Worm (Caenorhabditis elegans) whole organism, L3 larva: ENCODE measurements around the gene Y69A2AR.12.

Experiments
- R02D3.7 ChIP-seq: fragments of 150-350 bp; optimal IDR thresholded peaks from 2 replicates; lab custom pipeline; 2014; ENCODE audit warnings: missing biosample characterization, missing genetic modification characterization
- ZK546.5 ChIP-seq: sonication (generic microtip); optimal IDR thresholded peaks from 2 replicates; lab custom pipeline; 2017; ENCODE audit warnings: missing biosample characterization, missing genetic modification characterization
- aly-2 ChIP-seq: fragments of 150-350 bp; optimal IDR thresholded peaks from 2 replicates; lab custom pipeline; 2014; ENCODE audit warnings: missing biosample characterization, missing genetic modification characterization
- ama-1 ChIP-seq: fragments of 150-350 bp; optimal IDR thresholded peaks from 2 replicates; lab custom pipeline; 2018
- ceh-16 ChIP-seq: sonication (generic microtip); optimal IDR thresholded peaks from 2 replicates; lab custom pipeline; 2017; ENCODE audit warnings: missing biosample characterization, missing genetic modification characterization
- ceh-28 ChIP-seq: fragments of 150-350 bp; optimal IDR thresholded peaks from 2 replicates; lab custom pipeline; 2014; ENCODE audit warnings: missing biosample characterization, missing genetic modification reagents, missing genetic modification characterization
- ceh-82 ChIP-seq: fragments of 150-350 bp; optimal IDR thresholded peaks from 2 replicates; lab custom pipeline; 2014; ENCODE audit warnings: missing biosample characterization, missing genetic modification characterization
- ceh-9 ChIP-seq: sonication (generic microtip); optimal IDR thresholded peaks from 2 replicates; lab custom pipeline; 2018; ENCODE audit warnings: missing biosample characterization, missing genetic modification characterization
- egl-27 ChIP-seq: sonication (generic microtip); optimal IDR thresholded peaks from 4 replicates; lab custom pipeline; 2017; ENCODE audit warnings: missing biosample characterization, missing genetic modification reagents, missing genetic modification characterization
- egl-5 ChIP-seq: fragments of 150-350 bp; optimal IDR thresholded peaks from 2 replicates; lab custom pipeline; 2017; ENCODE audit warnings: missing biosample characterization, missing genetic modification reagents, missing genetic modification characterization, inconsistent platforms
- elt-1 ChIP-seq: fragments of 150-350 bp; optimal IDR thresholded peaks from 2 replicates; lab custom pipeline; 2014; ENCODE audit warnings: missing biosample characterization, missing genetic modification characterization
- elt-3 ChIP-seq, 3 experiments: fragments of 150-350 bp in 1 of 3; sonication (generic microtip) in 2 of 3; optimal IDR thresholded peaks; 2 replicates in 2 of 3; 4 replicates in 1 of 3; lab custom pipeline; 2014 to 2017; ENCODE audit warnings: missing biosample characterization in 3 of 3, missing genetic modification characterization in 3 of 3
- eor-1 ChIP-seq, 2 experiments: fragments of 150-350 bp; optimal IDR thresholded peaks; 2 replicates each; lab custom pipeline; 2014 to 2018; ENCODE audit warnings: missing biosample characterization in 2 of 2, missing genetic modification characterization in 2 of 2
- fkh-2 ChIP-seq: fragments of 150-350 bp; optimal IDR thresholded peaks from 2 replicates; lab custom pipeline; 2014; ENCODE audit warnings: missing biosample characterization, missing genetic modification reagents, missing genetic modification characterization
- fos-1 ChIP-seq: fragments of 150-350 bp; optimal IDR thresholded peaks from 2 replicates; lab custom pipeline; 2014; ENCODE audit warnings: missing biosample characterization, missing genetic modification characterization
- hmg-11 ChIP-seq: sonication (generic microtip); optimal IDR thresholded peaks from 2 replicates; lab custom pipeline; 2016; ENCODE audit warnings: missing genetic modification characterization, missing compliant biosample characterization
- jun-1 ChIP-seq: fragments of 150-350 bp; optimal IDR thresholded peaks from 2 replicates; lab custom pipeline; 2014; ENCODE audit warnings: missing biosample characterization, missing genetic modification reagents, missing genetic modification characterization
- lin-39 ChIP-seq: fragments of 150-350 bp; optimal IDR thresholded peaks from 2 replicates; lab custom pipeline; 2018; ENCODE audit warnings: missing biosample characterization, missing genetic modification reagents, missing genetic modification characterization
- lsy-12 ChIP-seq: sonication (generic microtip); optimal IDR thresholded peaks from 2 replicates; lab custom pipeline; 2016; ENCODE audit warnings: mild to moderate bottlenecking, missing genetic modification characterization, missing compliant biosample characterization
- mdl-1 ChIP-seq: fragments of 150-350 bp; optimal IDR thresholded peaks from 2 replicates; lab custom pipeline; 2014; ENCODE audit warnings: missing biosample characterization, missing genetic modification characterization
- mml-1 ChIP-seq: fragments of 150-350 bp; sonication (generic microtip); optimal IDR thresholded peaks from 3 replicates; lab custom pipeline; 2014; ENCODE audit warnings: missing biosample characterization, missing genetic modification characterization
- nfya-1 ChIP-seq: sonication (generic microtip); optimal IDR thresholded peaks from 2 replicates; lab custom pipeline; 2017; ENCODE audit warnings: missing genetic modification characterization, mild to moderate bottlenecking, missing compliant biosample characterization, antibody characterized with exemption, moderate library complexity; ENCODE audit not compliant: insufficient read depth
- nhr-12 ChIP-seq: fragments of 150-350 bp; optimal IDR thresholded peaks from 2 replicates; lab custom pipeline; 2014; ENCODE audit warnings: missing biosample characterization, missing genetic modification characterization
- nhr-23 ChIP-seq: fragments of 150-350 bp; optimal IDR thresholded peaks from 2 replicates; lab custom pipeline; 2014; ENCODE audit warnings: missing biosample characterization, missing genetic modification reagents, missing genetic modification characterization
- nhr-237 ChIP-seq: fragments of 150-350 bp; optimal IDR thresholded peaks from 2 replicates; lab custom pipeline; 2014; ENCODE audit warnings: missing biosample characterization, missing genetic modification characterization
- nhr-28 ChIP-seq: fragments of 150-350 bp; optimal IDR thresholded peaks from 2 replicates; lab custom pipeline; 2014; ENCODE audit warnings: missing biosample characterization, missing genetic modification characterization
- nhr-43 ChIP-seq: sonication (generic microtip); optimal IDR thresholded peaks from 2 replicates; lab custom pipeline; 2016; ENCODE audit warnings: mild to moderate bottlenecking, missing genetic modification characterization, missing compliant biosample characterization; ENCODE audit not compliant: poor library complexity, severe bottlenecking
- pqm-1 ChIP-seq: fragments of 150-350 bp; optimal IDR thresholded peaks from 2 replicates; lab custom pipeline; 2017; ENCODE audit warnings: missing biosample characterization, missing genetic modification characterization, inconsistent platforms
- sea-2 ChIP-seq: fragments of 150-350 bp; sonication (generic microtip); optimal IDR thresholded peaks from 4 replicates; lab custom pipeline; 2014; ENCODE audit warnings: missing biosample characterization, missing genetic modification reagents, missing genetic modification characterization
- skn-1 ChIP-seq: fragments of 150-350 bp; optimal IDR thresholded peaks from 2 replicates; lab custom pipeline; 2014; ENCODE audit warnings: missing biosample characterization, missing genetic modification characterization
- tbx-2 ChIP-seq: sonication (generic microtip); optimal IDR thresholded peaks from 2 replicates; lab custom pipeline; 2016; ENCODE audit warnings: mild to moderate bottlenecking, missing genetic modification characterization, missing compliant biosample characterization
- unc-39 ChIP-seq: sonication (generic microtip); optimal IDR thresholded peaks from 4 replicates; lab custom pipeline; 2017; ENCODE audit warnings: missing biosample characterization, missing genetic modification characterization
- unc-62 ChIP-seq: fragments of 150-350 bp; sonication (generic microtip); optimal IDR thresholded peaks from 4 replicates; lab custom pipeline; 2014; ENCODE audit warnings: missing biosample characterization, missing genetic modification reagents, missing genetic modification characterization
- zag-1 ChIP-seq: fragments of 150-350 bp; optimal IDR thresholded peaks from 2 replicates; lab custom pipeline; 2014; ENCODE audit warnings: missing biosample characterization, missing genetic modification characterization
- ztf-4 ChIP-seq: fragments of 150-350 bp; optimal IDR thresholded peaks from 2 replicates; lab custom pipeline; 2014; ENCODE audit warnings: missing biosample characterization, missing genetic modification characterization

Y69A2AR.12 gene

ce11 chrIV:2562071-2562470 is 6.3 kb upstream of the Y69A2AR.12 start, which contains the start of gene Y69A2AR.50:
Gene Y69A2AR.50 (plus strand): TSS chrIV:2562371.
- no peak for TF ChIP-seq sea-2
- no peak for TF ChIP-seq ceh-82 (tag; lab: Kevin White, UChicago)
- TF ChIP-seq fos-1 (tag; lab: Kevin White, UChicago): no peak
- no peak for TF ChIP-seq ztf-4 (tag; lab: Kevin White, UChicago)
- no peak for TF ChIP-seq nhr-237 (tag; lab: Kevin White, UChicago)
- no peak for TF ChIP-seq elt-3 (tag; optimal IDR thresholded peaks at IDR 0.05; lab: Kevin White, UChicago)
- no peak for TF ChIP-seq ZK546.5
- TF ChIP-seq aly-2 (tag; lab: Kevin White, UChicago): no peak
- no peak for TF ChIP-seq nfya-1
- TF ChIP-seq R02D3.7: no peak

- TF ChIP-seq ceh-28 (tag; lab: Kevin White, UChicago) (no peak), pqm-1 (tag; lab: Kevin White, UChicago) (no peak), nhr-43 (tag; lab: Kevin White, UChicago) (no peak), tbx-2 (no peak), nhr-28 (tag; lab: Kevin White, UChicago) (no peak), ceh-9 (tag; lab: Kevin White, UChicago) (no peak), mdl-1 (no peak), skn-1 (tag; lab: Kevin White, UChicago) (no peak), zag-1 (tag; lab: Kevin White, UChicago) (no peak), elt-1 (no peak), unc-39 (tag; lab: Kevin White, UChicago) (no peak)
Observed at ce11 chrIV:2563969-2564368, 4.4 kb upstream of the Y69A2AR.12 start, which contains the start of gene Y69A2AR.24. Gene Y69A2AR.24 (minus strand): TSS chrIV:2564069.

ce11 chrIV:2572107-2572506 is 3.7 kb downstream of the Y69A2AR.12 start, which contains the start of gene Y69A2AR.51:
Gene Y69A2AR.51 (plus strand): TSS chrIV:2572407.
- no peak for TF ChIP-seq elt-1
- TF ChIP-seq egl-27 (tag; lab: Kevin White, UChicago): no peak
- no peak for TF ChIP-seq fkh-2 (tag; lab: Kevin White, UChicago)
- TF ChIP-seq mdl-1: no peak
- no peak for TF ChIP-seq nfya-1
- TF ChIP-seq lsy-12: no peak
- TF ChIP-seq nhr-12 (tag; lab: Kevin White, UChicago): no peak

ce11 chrIV:2573122-2573521 is 4.7 kb downstream of the Y69A2AR.12 start:
- TF ChIP-seq ceh-16 (tag; lab: Kevin White, UChicago) (no peak), ama-1 (lab: Kevin White, UChicago) (no peak), lsy-12 (no peak), unc-62 (GFP tag; lab: Kevin White, UChicago) (no peak), nhr-237 (tag; lab: Kevin White, UChicago) (no peak), egl-5 (tag; lab: Kevin White, UChicago) (no peak), zag-1 (tag; lab: Kevin White, UChicago) (no peak), lin-39 (tag; lab: Kevin White, UChicago) (no peak), jun-1 (tag; lab: Kevin White, UChicago) (no peak)

- no peak for TF ChIP-seq jun-1 (tag; lab: Kevin White, UChicago)
- no peak for TF ChIP-seq R02D3.7
- no peak for TF ChIP-seq eor-1 (tag; optimal IDR thresholded peaks at IDR 0.05; lab: Kevin White, UChicago)
Observed at ce11 chrIV:2581483-2581882, 13.1 kb downstream of the Y69A2AR.12 start, which contains the start of gene nhr-242. Gene nhr-242 (minus strand): TSS chrIV:2581583.

ce11 chrIV:2597417-2597816 is 29.0 kb downstream of the Y69A2AR.12 start, which contains the start of gene Y69A2AR.47:
Gene Y69A2AR.47 (plus strand): TSS chrIV:2597717.
- TF ChIP-seq pqm-1 (tag; lab: Kevin White, UChicago): no peak
- TF ChIP-seq mml-1 (tag; lab: Kevin White, UChicago): no peak
- TF ChIP-seq hmg-11 (tag; lab: Kevin White, UChicago): no peak
- no peak for TF ChIP-seq nhr-23
